Fruit fly (Drosophila melanogaster) whole organism, adult: ENCODE data around the gene Ten-a.

Experiments
- CG11617 ChIP-seq: fragments of 200-800 bp; sonication (Bioruptor generic); optimal IDR thresholded peaks from 2 replicates; lab custom pipeline; 2017; ENCODE audit warnings: mild to moderate bottlenecking, missing biosample characterization, missing genetic modification reagents, missing genetic modification characterization
- CG12768 ChIP-seq: fragments of 200-800 bp; sonication (Bioruptor generic); optimal IDR thresholded peaks from 2 replicates; lab custom pipeline; 2017; ENCODE audit warnings: missing biosample characterization, missing genetic modification characterization, mild to moderate bottlenecking, moderate library complexity, missing genetic modification reagents
- Mnt ChIP-seq: fragments of 200-800 bp; sonication (Bioruptor generic); optimal IDR thresholded peaks from 2 replicates; lab custom pipeline; 2016; ENCODE audit warnings: missing biosample characterization, mild to moderate bottlenecking, missing genetic modification characterization
- kay ChIP-seq: fragments of 200-800 bp; sonication (Bioruptor generic); peaks from one replicate; lab custom pipeline; 2016; ENCODE audit warnings: missing biosample characterization, missing genetic modification characterization, borderline replicate concordance

dm6 chrX:12266012-12266411 is 222.5 kb downstream of the Ten-a start:
- TF ChIP-seq CG11617 (GFP tag; lab: Kevin White, UChicago) (no peak), Mnt (no peak), kay (GFP tag; lab: Kevin White, UChicago) (no peak), CG12768 (no peak)
